Worm (Caenorhabditis elegans) whole organism, L2 larva: ENCODE measurements around the gene srz-32.

Experiments used
- ceh-82 ChIP-seq: fragments of 150-350 bp; optimal IDR thresholded peaks from 2 replicates; lab custom pipeline; 2014; ENCODE audit warnings: missing biosample characterization, missing genetic modification characterization
- unc-62 ChIP-seq: fragments of 150-350 bp; optimal IDR thresholded peaks from 2 replicates; lab custom pipeline; 2014; ENCODE audit warnings: missing biosample characterization, missing genetic modification reagents, missing genetic modification characterization

ce11 chrIV:3481760-3482159 is 45.6 kb downstream of the srz-32 start, which contains the start of gene srz-37:
- no peak for TF ChIP-seq unc-62 (GFP tag; lab: Kevin White, UChicago)
- TF ChIP-seq ceh-82 (tag; lab: Kevin White, UChicago), result no peak
